Fruit fly (Drosophila melanogaster): ENCODE data around the gene phol.

The phol gene

DNA sequence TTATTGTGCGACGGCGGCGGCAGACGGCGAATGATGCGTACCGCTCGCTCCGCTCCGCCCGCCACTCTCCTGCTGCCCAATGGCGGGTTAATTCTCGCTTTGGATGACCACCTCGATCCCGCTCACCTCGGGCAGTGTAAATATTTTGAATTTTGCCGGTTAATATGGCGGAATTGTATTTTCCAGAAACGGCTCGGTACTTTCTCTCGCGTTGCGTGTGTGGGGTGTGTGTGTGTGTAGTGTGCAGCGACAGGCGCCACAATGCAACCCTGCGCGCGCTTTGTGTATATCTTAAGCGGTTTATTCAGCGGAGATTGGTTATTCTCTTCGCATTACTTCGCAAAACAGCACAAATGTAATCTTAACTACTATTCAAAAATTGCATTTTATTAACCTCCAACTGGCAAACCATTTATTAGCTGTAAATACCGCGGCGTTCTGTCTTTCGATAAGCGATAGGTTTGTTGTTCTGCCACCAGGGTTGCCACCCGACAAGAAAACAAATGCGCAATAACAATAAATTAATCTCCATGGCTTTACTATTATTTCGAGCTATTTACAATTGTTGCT, at the start of gene phol, which contains the start of gene CG3552:
Gene phol (minus strand): TSS at position 463 of the 570 bp plus-strand sequence.
Gene CG3552 (plus strand): TSS at position 500 of the 570 bp plus-strand sequence.
- TF ChIP-seq Dll (optimal IDR thresholded peaks at IDR 0.05) (no peak), usp (GFP tag; optimal IDR thresholded peaks at IDR 0.05) (no peak), pan (optimal IDR thresholded peaks at IDR 0.05) (no peak), psq (optimal IDR thresholded peaks at IDR 0.05) (no peak), CG8478 (optimal IDR thresholded peaks at IDR 0.05) (no peak), EcR (GFP tag; optimal IDR thresholded peaks at IDR 0.05) (no peak)

DNA sequence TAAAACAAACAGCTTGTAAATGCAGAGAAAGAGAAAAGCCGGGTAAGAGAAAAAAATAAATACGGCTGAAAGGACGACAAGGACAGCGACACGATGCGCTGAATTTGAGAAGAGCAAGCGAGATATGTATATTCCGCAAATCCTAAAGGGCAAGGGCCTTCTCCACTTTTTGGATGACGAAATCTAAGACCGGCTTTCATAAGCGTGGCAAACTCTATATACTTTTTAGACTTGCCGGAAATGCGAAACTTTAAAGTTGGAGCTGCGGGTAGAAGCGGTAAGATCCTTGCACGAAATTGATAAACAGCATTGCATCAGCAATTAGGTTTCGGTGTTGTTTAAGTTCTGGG, 49.6 kb upstream of the phol start:
- TF ChIP-seq psq (optimal IDR thresholded peaks at IDR 0.05) (no peak), EcR (GFP tag; optimal IDR thresholded peaks at IDR 0.05) (peak; percentile 49 to 61)

DNA sequence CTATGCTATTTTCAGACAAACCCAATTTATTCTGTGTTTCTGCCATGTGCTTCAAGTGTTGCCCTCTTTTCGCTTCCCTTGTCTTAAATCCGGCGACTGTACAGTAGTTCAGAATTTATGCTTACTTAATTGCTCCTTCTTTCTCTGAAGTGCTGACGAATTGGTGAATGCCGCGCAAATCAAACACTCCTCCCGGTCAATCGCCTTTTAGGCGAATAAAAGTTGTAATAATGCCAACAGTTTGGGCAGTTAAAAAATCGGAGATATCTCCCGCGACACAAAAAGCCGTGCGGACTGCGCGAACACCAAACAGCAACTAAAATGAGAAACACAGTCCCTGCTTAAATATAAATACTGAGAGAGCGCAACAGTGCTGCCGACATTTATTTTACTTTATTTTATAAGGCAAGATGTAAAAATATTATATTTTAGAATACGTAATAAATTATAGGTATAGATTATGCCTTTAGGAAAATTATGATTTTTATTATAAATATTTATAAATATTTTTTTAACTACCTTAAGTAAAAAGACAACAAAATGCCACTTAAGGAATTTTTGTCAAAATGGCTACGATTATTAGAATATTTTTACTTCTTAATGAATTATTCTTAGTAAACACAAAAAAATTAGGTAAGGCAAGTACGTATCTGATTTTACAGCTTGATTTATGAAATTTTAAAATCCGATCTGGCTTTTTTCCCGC, 49.1 kb upstream of the phol start, which contains the start of gene path:
Gene path (minus strand): TSS at position 322 of the 706 bp plus-strand sequence.
- no peak for TF ChIP-seq usp (GFP tag; optimal IDR thresholded peaks at IDR 0.05)
- no peak for TF ChIP-seq Dll (optimal IDR thresholded peaks at IDR 0.05)
- no peak for TF ChIP-seq pan (optimal IDR thresholded peaks at IDR 0.05)

DNA sequence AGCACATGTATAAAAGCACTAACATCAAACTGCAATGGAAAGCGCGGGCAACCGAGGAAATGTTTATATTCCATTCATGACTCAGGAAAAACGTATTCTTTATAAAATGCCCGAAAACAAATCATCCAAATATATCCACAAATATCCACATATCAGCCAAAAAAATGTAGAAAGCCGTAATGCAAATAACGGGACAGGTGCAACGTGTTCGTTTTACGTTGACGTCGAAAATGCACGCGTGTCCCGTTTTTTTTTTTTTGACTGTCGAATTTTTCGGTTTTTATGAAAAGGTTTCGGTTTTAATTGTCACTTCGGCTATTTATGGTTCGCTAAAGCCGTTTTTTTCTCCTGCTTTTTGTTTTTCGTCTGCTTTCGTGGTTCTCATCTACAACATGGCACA, 48.4 kb upstream of the phol start:
- TF ChIP-seq usp (GFP tag; optimal IDR thresholded peaks at IDR 0.05) (no peak), EcR (GFP tag; optimal IDR thresholded peaks at IDR 0.05) (no peak), CG8478 (optimal IDR thresholded peaks at IDR 0.05) (no peak), pan (optimal IDR thresholded peaks at IDR 0.05) (no peak), Dll (optimal IDR thresholded peaks at IDR 0.05) (no peak)

DNA sequence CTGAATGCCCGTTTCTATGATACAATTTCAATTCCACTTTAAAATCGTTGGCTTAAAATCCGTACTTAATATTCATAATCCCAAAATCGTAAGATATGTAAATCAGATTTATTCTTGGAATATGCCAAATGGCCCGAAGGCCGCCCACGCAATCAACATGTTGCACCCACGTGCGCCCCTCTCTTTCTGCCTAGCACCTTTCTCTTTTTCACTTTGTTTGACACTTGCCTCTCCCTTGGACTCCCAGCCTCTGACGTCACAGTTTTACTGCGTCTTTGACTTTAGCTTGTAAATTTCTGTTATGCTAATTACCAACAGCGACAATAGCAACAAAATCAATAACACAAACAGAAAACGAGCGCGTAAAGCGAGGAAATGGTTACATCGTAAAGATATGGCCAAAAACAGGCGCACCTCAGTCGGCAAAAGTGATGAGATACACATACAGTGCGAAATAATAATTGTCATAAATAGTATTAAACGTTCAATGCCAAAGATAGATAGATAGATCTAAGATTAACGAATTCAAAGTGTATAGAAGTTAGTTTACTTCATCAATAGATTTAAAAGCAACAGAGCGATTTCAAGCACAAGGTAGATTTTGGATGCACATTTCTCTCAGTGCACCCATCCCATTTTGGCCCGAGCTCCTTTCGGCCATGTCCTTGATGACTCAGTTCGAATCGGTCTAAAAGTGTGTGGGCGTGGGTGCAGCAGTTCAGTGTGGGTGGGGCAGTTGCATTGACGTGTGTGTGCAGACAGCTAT, 47.7 kb upstream of the phol start:
- no peak for TF ChIP-seq pan (optimal IDR thresholded peaks at IDR 0.05)
- no peak for TF ChIP-seq Dll (optimal IDR thresholded peaks at IDR 0.05)
- TF ChIP-seq EcR (GFP tag; optimal IDR thresholded peaks at IDR 0.05), result no peak
- no peak for TF ChIP-seq psq (optimal IDR thresholded peaks at IDR 0.05)
- TF ChIP-seq CG8478 (optimal IDR thresholded peaks at IDR 0.05), result no peak
- TF ChIP-seq usp (GFP tag; optimal IDR thresholded peaks at IDR 0.05), result no peak

DNA sequence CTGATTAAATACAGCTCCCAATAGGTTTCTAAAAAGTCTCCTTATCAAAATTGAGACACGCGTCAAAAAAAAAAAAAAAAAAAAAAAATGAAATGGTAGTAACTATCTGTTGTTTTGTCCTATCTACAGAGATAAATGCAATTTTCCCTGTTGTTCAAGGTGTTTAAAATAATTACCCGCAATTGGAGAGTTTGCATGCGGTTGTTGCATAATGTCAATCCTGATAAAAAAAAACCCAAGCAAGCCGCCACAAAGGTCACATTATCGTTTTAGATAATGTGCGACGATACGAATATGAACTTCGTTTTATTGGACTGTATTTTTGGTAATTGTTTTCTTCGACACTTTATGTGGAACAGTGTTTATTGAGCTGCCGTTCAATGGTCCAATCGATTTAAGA, 46.8 kb upstream of the phol start:
- TF ChIP-seq CG8478 (optimal IDR thresholded peaks at IDR 0.05), result no peak
- TF ChIP-seq usp (GFP tag; optimal IDR thresholded peaks at IDR 0.05), result no peak
- no peak for TF ChIP-seq Dll (optimal IDR thresholded peaks at IDR 0.05)
- TF ChIP-seq pan (optimal IDR thresholded peaks at IDR 0.05), result no peak
- TF ChIP-seq EcR (GFP tag; optimal IDR thresholded peaks at IDR 0.05), result no peak
- no peak for TF ChIP-seq psq (optimal IDR thresholded peaks at IDR 0.05)

DNA sequence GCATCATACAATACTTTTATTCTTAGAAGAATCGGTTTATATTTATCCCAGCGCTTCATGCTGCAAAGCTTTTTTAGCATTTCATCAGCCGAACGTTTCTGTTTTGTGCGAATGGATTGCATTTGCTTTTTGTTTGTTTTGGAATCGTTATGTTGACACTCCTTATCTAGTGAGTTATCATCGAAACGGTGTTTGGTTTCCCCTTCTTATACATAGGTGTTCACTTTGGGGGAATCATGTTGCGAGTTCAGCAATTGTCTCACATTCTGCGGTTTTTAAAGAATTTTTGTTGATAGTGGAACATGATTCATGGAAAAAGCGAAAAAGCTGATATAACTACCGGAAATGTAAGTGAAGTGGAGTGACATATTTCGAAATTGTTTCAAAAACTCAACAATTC, 46.2 kb upstream of the phol start:
- TF ChIP-seq psq (optimal IDR thresholded peaks at IDR 0.05), result no peak
- no peak for TF ChIP-seq CG8478 (optimal IDR thresholded peaks at IDR 0.05)
- TF ChIP-seq pan (optimal IDR thresholded peaks at IDR 0.05), result no peak
- no peak for TF ChIP-seq Dll (optimal IDR thresholded peaks at IDR 0.05)
- TF ChIP-seq EcR (GFP tag; optimal IDR thresholded peaks at IDR 0.05), result no peak

DNA sequence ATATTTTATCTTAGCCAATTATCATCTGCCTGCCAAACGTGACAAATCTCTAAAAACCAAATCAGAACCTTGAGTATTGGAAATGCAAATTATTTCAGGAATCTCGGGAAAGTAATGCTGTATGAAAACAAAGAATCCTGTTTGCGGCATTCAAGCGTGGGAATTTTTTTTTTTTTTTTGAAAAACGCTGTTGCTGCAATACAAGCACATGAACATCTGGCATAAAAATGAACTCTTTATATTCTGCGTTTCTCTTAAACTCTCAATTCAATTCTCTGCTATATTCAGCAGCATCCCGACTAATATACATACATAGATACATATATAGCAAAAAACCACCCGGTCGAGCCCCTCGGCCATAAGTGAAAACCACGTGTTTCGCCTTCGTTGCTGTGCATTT, 45.2 kb upstream of the phol start:
- no peak for TF ChIP-seq usp (GFP tag; optimal IDR thresholded peaks at IDR 0.05)
- no peak for TF ChIP-seq psq (optimal IDR thresholded peaks at IDR 0.05)
- TF ChIP-seq CG8478 (optimal IDR thresholded peaks at IDR 0.05), result no peak
- no peak for TF ChIP-seq EcR (GFP tag; optimal IDR thresholded peaks at IDR 0.05)
- TF ChIP-seq Dll (optimal IDR thresholded peaks at IDR 0.05), result no peak
- no peak for TF ChIP-seq pan (optimal IDR thresholded peaks at IDR 0.05)

DNA sequence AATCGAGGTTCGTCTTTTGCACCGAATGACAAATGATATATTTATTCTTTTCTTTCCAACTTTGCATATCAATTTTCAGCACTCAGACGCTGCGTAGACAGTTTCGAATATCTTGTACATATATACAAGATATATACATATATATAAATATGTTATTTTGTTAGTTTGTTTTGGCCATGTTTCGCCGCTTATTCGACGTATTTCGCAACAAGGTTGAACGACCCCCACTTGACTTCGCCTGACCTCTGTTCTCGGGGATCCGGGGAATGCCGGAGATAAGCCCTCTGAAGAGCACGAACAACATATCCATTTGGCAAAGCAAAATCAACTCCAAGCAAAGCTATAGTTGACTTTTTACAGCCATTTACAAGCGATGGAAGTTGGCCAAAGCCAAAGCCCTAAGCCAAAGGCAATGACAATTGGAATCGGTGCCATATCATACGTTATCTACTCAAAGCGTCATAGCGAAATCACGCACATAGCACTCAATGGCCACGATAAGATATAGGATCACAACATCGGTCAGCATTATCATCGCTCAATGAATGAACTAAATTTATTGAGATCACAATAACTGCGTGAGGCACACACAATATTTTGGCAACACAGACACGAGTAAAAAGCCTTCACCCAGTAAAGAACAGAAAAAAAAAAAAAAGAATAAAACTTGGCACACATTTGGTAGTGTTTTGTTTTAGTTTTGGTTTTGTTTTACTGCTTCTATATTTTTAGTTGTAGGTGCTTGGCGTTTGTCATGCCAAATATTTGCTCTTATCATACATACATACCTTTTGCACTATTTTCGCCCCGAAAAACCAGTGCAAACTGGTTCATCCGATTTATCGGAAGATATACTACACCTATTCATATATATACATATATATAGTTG, 44.1 kb upstream of the phol start:
- TF ChIP-seq usp (GFP tag; optimal IDR thresholded peaks at IDR 0.05) (no peak), EcR (GFP tag; optimal IDR thresholded peaks at IDR 0.05) (no peak), CG8478 (optimal IDR thresholded peaks at IDR 0.05) (no peak), pan (optimal IDR thresholded peaks at IDR 0.05) (no peak), psq (optimal IDR thresholded peaks at IDR 0.05) (no peak), Dll (optimal IDR thresholded peaks at IDR 0.05) (no peak)

DNA sequence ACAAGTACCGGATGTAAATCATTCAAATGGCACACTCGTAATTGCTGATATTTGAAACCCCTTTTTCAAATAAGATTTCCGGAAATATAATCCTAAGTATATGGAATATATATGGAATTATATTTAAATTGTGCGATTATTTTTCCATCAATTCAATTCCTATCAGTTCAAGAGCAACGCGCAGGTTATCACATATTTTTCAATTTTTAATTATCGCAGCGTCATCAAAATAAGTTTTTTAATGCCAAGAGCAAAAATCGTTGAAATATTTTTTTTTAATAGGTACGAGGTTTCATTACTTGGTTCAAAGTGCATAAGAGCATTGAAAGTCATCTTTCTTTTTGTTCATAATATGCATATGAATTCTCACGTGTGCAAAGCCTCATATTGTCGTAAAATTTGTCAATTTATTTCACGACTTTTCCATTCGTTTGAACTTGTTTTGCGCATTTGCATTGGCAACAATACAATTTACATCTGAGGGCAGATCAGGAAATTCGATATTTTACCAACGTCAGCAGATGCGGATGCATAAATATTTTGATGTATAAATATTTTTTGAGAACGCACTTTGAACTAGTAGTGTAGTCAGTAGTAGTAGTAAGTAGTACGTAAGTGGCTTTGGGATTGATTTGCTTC, 42.0 kb upstream of the phol start:
- TF ChIP-seq usp (GFP tag; optimal IDR thresholded peaks at IDR 0.05) (no peak), EcR (GFP tag; optimal IDR thresholded peaks at IDR 0.05) (no peak), psq (optimal IDR thresholded peaks at IDR 0.05) (no peak), CG8478 (optimal IDR thresholded peaks at IDR 0.05) (no peak), pan (optimal IDR thresholded peaks at IDR 0.05) (no peak), Dll (optimal IDR thresholded peaks at IDR 0.05) (no peak)

DNA sequence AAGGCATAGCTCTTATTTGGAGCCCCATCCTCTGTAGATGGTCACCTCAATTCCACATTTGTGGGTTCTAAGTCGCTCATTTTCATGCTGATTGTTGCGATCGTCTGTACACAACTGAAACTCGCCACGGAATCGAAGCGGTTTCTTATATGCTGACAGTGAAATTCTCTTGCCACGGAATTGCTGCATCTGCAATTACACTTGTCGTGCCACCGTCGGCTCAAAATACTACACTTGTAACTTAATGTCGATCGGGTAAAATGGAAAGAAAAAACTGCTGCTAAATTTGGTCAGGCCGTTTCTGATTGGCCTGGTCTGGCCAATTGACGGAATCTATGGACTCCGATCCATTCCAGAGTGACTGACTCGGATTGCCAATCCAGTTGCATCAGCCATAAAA, 41.2 kb upstream of the phol start:
- TF ChIP-seq pan (optimal IDR thresholded peaks at IDR 0.05), result no peak
- TF ChIP-seq psq (optimal IDR thresholded peaks at IDR 0.05), result no peak
- no peak for TF ChIP-seq EcR (GFP tag; optimal IDR thresholded peaks at IDR 0.05)
- no peak for TF ChIP-seq usp (GFP tag; optimal IDR thresholded peaks at IDR 0.05)
- no peak for TF ChIP-seq CG8478 (optimal IDR thresholded peaks at IDR 0.05)
- no peak for TF ChIP-seq Dll (optimal IDR thresholded peaks at IDR 0.05)

Measured in whole organism.